Worm (Caenorhabditis elegans) whole organism, L2 larva: ENCODE results near the gene sra-36.

Experiments used
- ceh-16 ChIP-seq: fragments of 150-350 bp; optimal IDR thresholded peaks from 2 replicates; lab custom pipeline; 2014; ENCODE audit warnings: missing biosample characterization, missing genetic modification characterization
- nhr-12 ChIP-seq: fragments of 150-350 bp; optimal IDR thresholded peaks from 2 replicates; lab custom pipeline; 2014; ENCODE audit warnings: missing biosample characterization, missing genetic modification characterization
- nhr-21 ChIP-seq: fragments of 150-350 bp; optimal IDR thresholded peaks from 2 replicates; lab custom pipeline; 2014; ENCODE audit warnings: missing biosample characterization, missing genetic modification characterization
- sem-4 ChIP-seq: fragments of 150-350 bp; optimal IDR thresholded peaks from 2 replicates; lab custom pipeline; 2014; ENCODE audit warnings: missing biosample characterization, missing genetic modification reagents, missing genetic modification characterization
- snpc-4 ChIP-seq: fragments of 150-350 bp; optimal IDR thresholded peaks from 2 replicates; lab custom pipeline; 2014; ENCODE audit warnings: missing biosample characterization, missing genetic modification characterization
- zag-1 ChIP-seq: fragments of 150-350 bp; optimal IDR thresholded peaks from 2 replicates; lab custom pipeline; 2014; ENCODE audit warnings: missing biosample characterization, missing genetic modification characterization

- no peak for TF ChIP-seq snpc-4 (tag; lab: Kevin White, UChicago)
- TF ChIP-seq nhr-21 (tag; lab: Kevin White, UChicago) = no peak
- TF ChIP-seq sem-4 (tag; lab: Kevin White, UChicago) = no peak
- TF ChIP-seq nhr-12 (tag; lab: Kevin White, UChicago) = no peak
- TF ChIP-seq zag-1 = no peak
- TF ChIP-seq ceh-16 (tag; lab: Kevin White, UChicago) = no peak
These were observed 32.0 kb upstream of the sra-36 start for ce11 chrII:4572579-4572978.
